Worm (Caenorhabditis elegans) whole organism, L4 larva: ENCODE results near the gene mig-13.

ENCODE experiments used
- fkh-10 ChIP-seq: fragments of 150-350 bp; optimal IDR thresholded peaks from 2 replicates; lab custom pipeline; 2014; ENCODE audit warnings: missing biosample characterization, missing genetic modification reagents, missing genetic modification characterization
- jun-1 ChIP-seq: fragments of 150-350 bp; optimal IDR thresholded peaks from 2 replicates; lab custom pipeline; 2014; ENCODE audit warnings: missing biosample characterization, missing genetic modification reagents, missing genetic modification characterization
- lsy-2 ChIP-seq, 2 experiments: fragments of 150-350 bp in 1 of 2; sonication (generic microtip) in 1 of 2; optimal IDR thresholded peaks; 2 replicates each; lab custom pipeline; 2014 to 2017; ENCODE audit warnings: missing biosample characterization in 2 of 2, missing genetic modification characterization in 2 of 2
- pha-4 ChIP-seq, 2 experiments: fragments of 150-350 bp in 1 of 2; fragments of 200-800 bp in 1 of 2; sonication (Bioruptor generic) in 1 of 2; IDR thresholded peaks in 1 of 2; optimal IDR thresholded peaks in 1 of 2; 2 replicates each; pipeline versions ENCODE4 v1.3.6 to Lab custom; 2014 to 2022; ENCODE audit warnings: missing genetic modification characterization in 2 of 2, missing genetic modification reagents in 2 of 2, missing biosample characterization in 1 of 2, missing compliant biosample characterization in 1 of 2

DNA sequence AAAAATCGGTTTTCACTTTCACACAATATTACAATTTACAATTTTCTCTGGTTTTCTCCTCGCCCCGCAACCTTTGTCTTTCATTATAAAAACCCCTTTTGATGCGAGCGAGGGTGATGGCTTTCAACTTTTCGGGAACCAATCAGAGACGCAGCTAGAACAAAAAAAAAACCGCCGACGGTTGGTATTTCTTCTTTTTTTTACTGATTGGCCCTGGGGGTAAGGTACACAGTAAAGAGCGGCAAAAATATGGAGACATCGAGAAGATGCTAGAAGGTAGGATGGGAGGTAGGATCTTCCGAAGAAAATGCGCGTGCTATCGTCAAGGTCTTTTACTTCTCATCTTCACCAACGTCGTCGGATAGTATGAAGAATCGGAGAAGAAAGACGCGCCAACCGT lies 8.8 kb upstream of the mig-13 start:
- TF ChIP-seq pha-4 (GFP tag; IDR thresholded peaks at IDR 0.05; lab: Robert Waterston, UW), result no peak
- no peak for TF ChIP-seq pha-4 (tag; optimal IDR thresholded peaks at IDR 0.05; lab: Kevin White, UChicago)
- TF ChIP-seq fkh-10 (GFP tag; lab: Kevin White, UChicago), result no peak
- no peak for TF ChIP-seq jun-1
- TF ChIP-seq lsy-2 (tag; optimal IDR thresholded peaks at IDR 0.05; lab: Kevin White, UChicago), result no peak
